Worm (Caenorhabditis elegans): Measurements from ENCODE around the gene sec-22.

sec-22 gene

DNA sequence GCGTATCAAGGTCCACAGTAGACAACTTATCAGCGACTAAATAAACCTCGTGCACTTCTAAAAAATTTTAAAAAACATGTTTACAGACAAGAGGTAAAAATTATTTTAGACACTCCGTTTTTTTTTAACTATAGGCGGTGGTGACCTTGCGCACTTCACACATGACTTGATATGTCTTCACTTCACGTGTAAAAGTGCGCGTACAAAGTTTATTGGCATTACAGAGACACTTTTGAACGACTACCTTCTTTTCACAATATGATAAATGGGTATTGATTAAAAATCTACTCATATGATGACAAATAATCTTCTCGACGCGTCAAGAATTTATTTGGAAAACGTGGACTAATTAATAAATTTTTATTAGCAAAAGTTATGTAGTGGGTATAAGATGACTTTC lies 8.6 kb upstream of the sec-22 start (continued):
- TF ChIP-seq nhr-25 (tag; optimal IDR thresholded peaks at IDR 0.05; ENCODE audit: borderline replicate concordance, insufficient read depth), result no peak
- peak in 1 of 2 experiments; percentile 68 for TF ChIP-seq mdl-1 (tag; optimal IDR thresholded peaks at IDR 0.05)
- TF ChIP-seq egl-27 (tag; optimal IDR thresholded peaks at IDR 0.05), result no peak
- no peak for TF ChIP-seq mdt-29 (GFP tag; IDR thresholded peaks at IDR 0.05)
- TF ChIP-seq ama-1 (optimal IDR thresholded peaks at IDR 0.05), result no peak
- no peak for TF ChIP-seq ceh-20 (GFP tag; IDR thresholded peaks at IDR 0.05)
- no peak for TF ChIP-seq Y75B8A.6 (GFP tag; IDR thresholded peaks at IDR 0.05)
- TF ChIP-seq mxl-3 (GFP tag; optimal IDR thresholded peaks at IDR 0.05), result peak; percentile 35
- TF ChIP-seq ztf-7 (tag; optimal IDR thresholded peaks at IDR 0.05), result no peak
- TF ChIP-seq daf-8 (GFP tag; IDR thresholded peaks at IDR 0.05), result no peak
- no peak for TF ChIP-seq sdz-12 (GFP tag; optimal IDR thresholded peaks at IDR 0.05)
- no peak for TF ChIP-seq mxl-2 (GFP tag; conservative IDR thresholded peaks at IDR 0.05)
- TF ChIP-seq lin-39 (tag; optimal IDR thresholded peaks at IDR 0.05), result no peak
- no peak for TF ChIP-seq nhr-10 (tag; optimal IDR thresholded peaks at IDR 0.05)
- no peak for TF ChIP-seq aha-1 (tag)
- peak in 1 of 2 experiments; percentile 3 for TF ChIP-seq hif-1 (tag; optimal IDR thresholded peaks at IDR 0.05)
- peak in 1 of 2 experiments; percentile 7 for TF ChIP-seq lsy-2 (tag; optimal IDR thresholded peaks at IDR 0.05)
- no peak for TF ChIP-seq hmg-1.1 (GFP tag; IDR thresholded peaks at IDR 0.05)
- no peak for TF ChIP-seq pha-4 (GFP tag; IDR thresholded peaks at IDR 0.05)
- no peak for TF ChIP-seq pha-4 (tag; optimal IDR thresholded peaks at IDR 0.05)
- TF ChIP-seq zip-2 (tag; optimal IDR thresholded peaks at IDR 0.05), result no peak
- TF ChIP-seq daf-19 (GFP tag; conservative IDR thresholded peaks at IDR 0.05), result no peak
- no peak for TF ChIP-seq snpc-4 (tag; optimal IDR thresholded peaks at IDR 0.05)
- TF ChIP-seq Y5F2A.4 (GFP tag; optimal IDR thresholded peaks at IDR 0.05), result no peak
- TF ChIP-seq gei-8 (GFP tag; optimal IDR thresholded peaks at IDR 0.05), result no peak
- no peak for TF ChIP-seq nhr-102 (tag; optimal IDR thresholded peaks at IDR 0.05)
- no peak for TF ChIP-seq T20F7.1 (GFP tag; optimal IDR thresholded peaks at IDR 0.05)
- TF ChIP-seq F37D6.2 (tag; optimal IDR thresholded peaks at IDR 0.05), result no peak
- no peak for TF ChIP-seq lin-1 (GFP tag; IDR thresholded peaks at IDR 0.05)
- no peak for TF ChIP-seq madf-5 (GFP tag; IDR thresholded peaks at IDR 0.05)
- no peak for TF ChIP-seq lin-13 (GFP tag; optimal IDR thresholded peaks at IDR 0.05)
- no peak for TF ChIP-seq spr-1 (tag; optimal IDR thresholded peaks at IDR 0.05)
- TF ChIP-seq F26F4.8 (GFP tag; conservative IDR thresholded peaks at IDR 0.05), result no peak
- TF ChIP-seq fos-1 (tag; optimal IDR thresholded peaks at IDR 0.05), result no peak
- no peak for TF ChIP-seq dmd-9 (GFP tag; IDR thresholded peaks at IDR 0.05)
- no peak for TF ChIP-seq zag-1 (tag; optimal IDR thresholded peaks at IDR 0.05)
- TF ChIP-seq mes-2 (tag; optimal IDR thresholded peaks at IDR 0.05; ENCODE audit: poor library complexity, severe bottlenecking), result no peak
- no peak for TF ChIP-seq zip-11 (GFP tag; IDR thresholded peaks at IDR 0.05)
- TF ChIP-seq nhr-11 (tag; optimal IDR thresholded peaks at IDR 0.05), result no peak
- TF ChIP-seq T26A8.4 (GFP tag; IDR thresholded peaks at IDR 0.05), result no peak
- TF ChIP-seq lim-7 (GFP tag; IDR thresholded peaks at IDR 0.05), result no peak
- no peak for TF ChIP-seq snpc-1.2 (GFP tag; IDR thresholded peaks at IDR 0.05)
- no peak for TF ChIP-seq daf-16 (GFP tag; optimal IDR thresholded peaks at IDR 0.05)
- no peak for TF ChIP-seq daf-16 (tag; optimal IDR thresholded peaks at IDR 0.05)
- no peak for TF ChIP-seq lir-3 (tag; optimal IDR thresholded peaks at IDR 0.05)
- TF ChIP-seq set-16 (GFP tag; IDR thresholded peaks at IDR 0.05), result no peak
- TF ChIP-seq ctbp-1 (GFP tag; IDR thresholded peaks at IDR 0.05), result no peak
- TF ChIP-seq dmd-6 (GFP tag; IDR thresholded peaks at IDR 0.05), result no peak
- no peak for TF ChIP-seq Y48G9A.11 (GFP tag; IDR thresholded peaks at IDR 0.05)
- TF ChIP-seq madf-9 (GFP tag; conservative IDR thresholded peaks at IDR 0.05), result no peak
- no peak for TF ChIP-seq pqm-1 (tag; optimal IDR thresholded peaks at IDR 0.05)
- TF ChIP-seq ceh-44 (GFP tag; IDR thresholded peaks at IDR 0.05), result no peak
- no peak for TF ChIP-seq nhr-77 (tag; optimal IDR thresholded peaks at IDR 0.05)

Data from whole organism, L4 larva.